Fruit fly (Drosophila melanogaster): ENCODE data around the gene CG13083.

The CG13083 gene

DNA sequence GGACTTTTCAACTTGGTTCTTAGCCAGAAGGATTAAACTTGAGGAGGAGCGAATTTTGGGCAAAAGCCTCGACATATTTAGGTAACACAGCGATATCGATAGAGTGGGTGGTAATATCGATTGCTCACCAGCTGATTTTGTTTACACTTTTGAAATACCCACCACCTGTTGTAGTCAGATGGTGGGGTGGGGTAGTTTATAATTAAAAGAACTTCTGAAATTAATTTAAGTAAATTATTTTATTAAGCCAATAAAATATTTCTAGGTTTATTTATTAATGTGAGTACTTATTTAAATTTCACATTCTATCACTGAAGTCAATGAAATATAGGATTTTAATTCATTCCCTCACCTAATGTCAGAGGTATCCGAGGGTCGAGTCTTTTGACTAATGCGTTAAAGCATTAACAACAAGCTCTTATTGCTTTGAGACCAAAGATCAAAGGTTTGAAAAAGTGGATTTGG lies 2.7 kb downstream of the CG13083 start, which contains the start of the genes CG10194 and CG18094 (continued):
- peak; percentile 92 for TF ChIP-seq scrt (GFP tag; optimal IDR thresholded peaks at IDR 0.05)
- TF ChIP-seq Oli (tag; optimal IDR thresholded peaks at IDR 0.05) = no peak
- peak; percentile 47; the same call in 1 of the 2 replicates for TF ChIP-seq Scr (GFP tag; IDR thresholded peaks at IDR 0.05; ENCODE audit: partially characterized antibody)
- TF ChIP-seq CG17912 (GFP tag; optimal IDR thresholded peaks at IDR 0.05) = no peak
- no peak for TF ChIP-seq CG17186 (GFP tag; optimal IDR thresholded peaks at IDR 0.05)
- no peak for TF ChIP-seq CoRest (tag; optimal IDR thresholded peaks at IDR 0.05)
- peak; percentile 10 for TF ChIP-seq chn (GFP tag; optimal IDR thresholded peaks at IDR 0.05)
- 0 out of 3 replicates have a peak, but pooled peaks have one; percentile 35 for TF ChIP-seq Dbx (GFP tag; IDR thresholded peaks at IDR 0.05)
- TF ChIP-seq CG10147 (GFP tag; optimal IDR thresholded peaks at IDR 0.05) = no peak
- peak; percentile 65 for TF ChIP-seq CG2120 (GFP tag; optimal IDR thresholded peaks at IDR 0.05)
- 0 out of 4 replicates have a peak, but pooled peaks have one; percentile 43 for TF ChIP-seq chinmo (GFP tag; IDR thresholded peaks at IDR 0.05; ENCODE audit: partially characterized antibody)
- no peak for TF ChIP-seq CG7556 (GFP tag; optimal IDR thresholded peaks at IDR 0.05)
- TF ChIP-seq Rx (GFP tag; IDR thresholded peaks at IDR 0.05) = no peak
- TF ChIP-seq MESR4 (GFP tag; optimal IDR thresholded peaks at IDR 0.05) = peak; percentile 35
- TF ChIP-seq HLH54F (GFP tag; optimal IDR thresholded peaks at IDR 0.05) = no peak
- peak; percentile 68 for TF ChIP-seq lilli (GFP tag; optimal IDR thresholded peaks at IDR 0.05)
- TF ChIP-seq CG3995 (GFP tag; optimal IDR thresholded peaks at IDR 0.05) = no peak
- TF ChIP-seq tgo (GFP tag; IDR thresholded peaks at IDR 0.05) = no peak
- peak; percentile 29 for TF ChIP-seq CG10209 (GFP tag; optimal IDR thresholded peaks at IDR 0.05)
- TF ChIP-seq eve (GFP tag; optimal IDR thresholded peaks at IDR 0.05) = no peak
- TF ChIP-seq CG11398 (GFP tag; optimal IDR thresholded peaks at IDR 0.05) = no peak
- no peak for TF ChIP-seq vvl (GFP tag; IDR thresholded peaks at IDR 0.05)
- peak; percentile 35 for TF ChIP-seq CG12659 (GFP tag; optimal IDR thresholded peaks at IDR 0.05)
- no peak for TF ChIP-seq CG13123 (GFP tag; optimal IDR thresholded peaks at IDR 0.05)
- TF ChIP-seq CG16813 (GFP tag; IDR thresholded peaks at IDR 0.05; ENCODE audit: partially characterized antibody) = peak; percentile 44; the same call in 2 of the 3 replicates
- TF ChIP-seq CG17359 (tag; optimal IDR thresholded peaks at IDR 0.05) = peak; percentile 9
- TF ChIP-seq stc (GFP tag; IDR thresholded peaks at IDR 0.05) = peak; percentile 34; the same call in 1 of the 2 replicates
- TF ChIP-seq Trl (optimal IDR thresholded peaks at IDR 0.05) = no peak
- TF ChIP-seq Trl (GFP tag; optimal IDR thresholded peaks at IDR 0.05) = no peak
- TF ChIP-seq CG8281 (tag; optimal IDR thresholded peaks at IDR 0.05) = no peak
- TF ChIP-seq ind (GFP tag; optimal IDR thresholded peaks at IDR 0.05) = peak; percentile 55
- no peak for TF ChIP-seq dmrt11E (tag; optimal IDR thresholded peaks at IDR 0.05)
- peak; percentile 69; the same call in 1 of the 2 replicates for TF ChIP-seq amos (GFP tag; IDR thresholded peaks at IDR 0.05; ENCODE audit: partially characterized antibody)
- TF ChIP-seq Optix (GFP tag; IDR thresholded peaks at IDR 0.05) = no peak
- TF ChIP-seq Awh (GFP tag; IDR thresholded peaks at IDR 0.05) = no peak
- TF ChIP-seq pzg (GFP tag; optimal IDR thresholded peaks at IDR 0.05) = peak; percentile 41
- TF ChIP-seq phol (tag; optimal IDR thresholded peaks at IDR 0.05) = peak; percentile 38
- no peak for TF ChIP-seq CG7963 (GFP tag; IDR thresholded peaks at IDR 0.05; ENCODE audit: partially characterized antibody)
- TF ChIP-seq Myb (GFP tag; optimal IDR thresholded peaks at IDR 0.05) = no peak
- TF ChIP-seq emc (GFP tag; optimal IDR thresholded peaks at IDR 0.05) = no peak
- TF ChIP-seq CG14710 (tag; optimal IDR thresholded peaks at IDR 0.05) = peak; percentile 21
- TF ChIP-seq Chrac-16 (GFP tag; optimal IDR thresholded peaks at IDR 0.05) = peak; percentile 36
- no peak; the same call in 1 of the 2 replicates for TF ChIP-seq onecut (GFP tag; IDR thresholded peaks at IDR 0.05)
- TF ChIP-seq az2 (GFP tag; optimal IDR thresholded peaks at IDR 0.05) = peak; percentile 56
- TF ChIP-seq CG7928 (GFP tag; optimal IDR thresholded peaks at IDR 0.05) = no peak
- TF ChIP-seq btn (GFP tag; optimal IDR thresholded peaks at IDR 0.05) = no peak
- no peak for TF ChIP-seq Bdp1 (GFP tag; optimal IDR thresholded peaks at IDR 0.05)
- no peak for TF ChIP-seq cas (GFP tag; IDR thresholded peaks at IDR 0.05)
- no peak for TF ChIP-seq CG8478 (optimal IDR thresholded peaks at IDR 0.05)
- peak; percentile 34 for TF ChIP-seq CG8388 (GFP tag; optimal IDR thresholded peaks at IDR 0.05)
- TF ChIP-seq Hmx (GFP tag; optimal IDR thresholded peaks at IDR 0.05) = no peak

Measured in whole organism, embryonic.